Fruit fly (Drosophila melanogaster) whole organism, embryonic: Measurements from ENCODE around the gene ZnT86D.

Source experiments
- Atf6 ChIP-seq: fragments of 200-800 bp; sonication (Bioruptor generic); IDR thresholded peaks from 2 replicates; pipeline ENCODE4 v1.3.6; 2022; ENCODE audit warnings: missing biosample characterization, missing genetic modification characterization
- CG10209 ChIP-seq: fragments of 200-800 bp; sonication (Bioruptor generic); optimal IDR thresholded peaks from 3 replicates; lab custom pipeline; 2017; ENCODE audit warnings: missing biosample characterization, mild to moderate bottlenecking, missing genetic modification characterization, missing genetic modification reagents
- CG10462 ChIP-seq: fragments of 200-800 bp; sonication (Bioruptor generic); optimal IDR thresholded peaks from 2 replicates; lab custom pipeline; 2016; ENCODE audit warnings: missing biosample characterization, missing genetic modification characterization
- CG11247 ChIP-seq: fragments of 200-800 bp; sonication (Bioruptor generic); IDR thresholded peaks from 2 replicates; pipeline ENCODE4 v1.3.6; 2022; ENCODE audit warnings: missing biosample characterization, missing genetic modification characterization
- CG13287 ChIP-seq: fragments of 200-800 bp; sonication (Bioruptor generic); IDR thresholded peaks from 2 replicates; pipeline ENCODE4 v1.3.6; 2022; ENCODE audit warnings: missing biosample characterization, missing genetic modification characterization; ENCODE audit not compliant: partially characterized antibody
- CG14710 ChIP-seq: fragments of 200-800 bp; sonication (Bioruptor generic); optimal IDR thresholded peaks from 3 replicates; lab custom pipeline; 2019; ENCODE audit warnings: missing biosample characterization, mild to moderate bottlenecking, missing genetic modification characterization, moderate library complexity
- CG1603 ChIP-seq: fragments of 200-800 bp; sonication (Bioruptor generic); optimal IDR thresholded peaks from 2 replicates; lab custom pipeline; 2019; ENCODE audit warnings: missing biosample characterization, mild to moderate bottlenecking, missing genetic modification characterization, moderate library complexity
- CG17186 ChIP-seq: fragments of 200-800 bp; sonication (Bioruptor generic); optimal IDR thresholded peaks from 3 replicates; lab custom pipeline; 2017; ENCODE audit warnings: missing biosample characterization, missing genetic modification reagents, missing genetic modification characterization
- CG17361 ChIP-seq: fragments of 200-800 bp; sonication (Bioruptor generic); IDR thresholded peaks from 3 replicates; pipeline ENCODE4 v1.3.6; 2022; ENCODE audit warnings: missing biosample characterization, missing genetic modification characterization
- CG17612 ChIP-seq: fragments of 200-800 bp; sonication (Bioruptor generic); IDR thresholded peaks from 2 replicates; pipeline ENCODE4 v1.3.6; 2022; ENCODE audit warnings: missing biosample characterization, missing genetic modification characterization
- CG17802 ChIP-seq: fragments of 200-800 bp; sonication (Bioruptor generic); optimal IDR thresholded peaks from 2 replicates; lab custom pipeline; 2018; ENCODE audit warnings: missing biosample characterization, mild to moderate bottlenecking, missing genetic modification characterization, moderate library complexity
- CG2875 ChIP-seq: fragments of 200-800 bp; sonication (Bioruptor generic); optimal IDR thresholded peaks from 2 replicates; lab custom pipeline; 2017; ENCODE audit warnings: missing biosample characterization, mild to moderate bottlenecking, missing genetic modification characterization, missing genetic modification reagents
- CG34422 ChIP-seq: fragments of 200-800 bp; sonication (Bioruptor generic); IDR thresholded peaks from 3 replicates; pipeline ENCODE4 v1.3.6; 2022; ENCODE audit warnings: missing biosample characterization, missing genetic modification characterization
- CG3847 ChIP-seq: fragments of 200-800 bp; sonication (Bioruptor generic); IDR thresholded peaks from 2 replicates; pipeline ENCODE4 v1.3.6; 2022; ENCODE audit warnings: missing biosample characterization, missing genetic modification characterization
- CG4360 ChIP-seq: fragments of 200-800 bp; sonication (Bioruptor generic); IDR thresholded peaks from 2 replicates; pipeline ENCODE4 v1.3.6; 2022; ENCODE audit warnings: missing biosample characterization, missing genetic modification characterization
- CG6654 ChIP-seq: fragments of 200-800 bp; sonication (Bioruptor generic); optimal IDR thresholded peaks from 2 replicates; lab custom pipeline; 2017; ENCODE audit warnings: missing biosample characterization, mild to moderate bottlenecking, missing genetic modification characterization
- CG6813 ChIP-seq: fragments of 200-800 bp; sonication (Bioruptor generic); optimal IDR thresholded peaks from 2 replicates; lab custom pipeline; 2017; ENCODE audit warnings: missing biosample characterization, missing genetic modification characterization, mild to moderate bottlenecking, moderate library complexity, missing genetic modification reagents
- CG8388 ChIP-seq: fragments of 200-800 bp; sonication (Bioruptor generic); optimal IDR thresholded peaks from 2 replicates; lab custom pipeline; 2019; ENCODE audit warnings: missing biosample characterization, mild to moderate bottlenecking, missing genetic modification characterization, moderate library complexity
- CHES-1-like ChIP-seq: fragments of 200-800 bp; sonication (Bioruptor generic); optimal IDR thresholded peaks from 2 replicates; lab custom pipeline; 2016; ENCODE audit warnings: missing biosample characterization, missing genetic modification characterization
- D ChIP-seq, 2 experiments: fragments of 200-800 bp in 1 of 2; fragments of >200 bp in 1 of 2; sonication (Bioruptor generic) in 1 of 2; optimal IDR thresholded peaks; 2 replicates in 1 of 2; 3 replicates in 1 of 2; lab custom pipeline; 2017; ENCODE audit warnings: mild to moderate bottlenecking in 1 of 2, missing biosample characterization in 1 of 2, missing genetic modification characterization in 1 of 2, missing genetic modification reagents in 1 of 2
- ERR ChIP-seq: fragments of 200-800 bp; sonication (Bioruptor generic); optimal IDR thresholded peaks from 2 replicates; lab custom pipeline; 2016; ENCODE audit warnings: missing biosample characterization, missing genetic modification characterization
- Ets65A ChIP-seq: fragments of 200-800 bp; sonication (Bioruptor generic); peaks from one replicate; lab custom pipeline; 2016; ENCODE audit warnings: missing biosample characterization, missing genetic modification characterization
- Kr ChIP-seq: fragments of 200-800 bp; sonication (Bioruptor generic); optimal IDR thresholded peaks from 2 replicates; lab custom pipeline; 2017; ENCODE audit warnings: missing biosample characterization, mild to moderate bottlenecking, missing genetic modification characterization
- MBD-R2 ChIP-seq: fragments of 200-800 bp; sonication (Bioruptor generic); IDR thresholded peaks from 2 replicates; pipeline ENCODE4 v1.3.6; 2022; ENCODE audit warnings: missing biosample characterization, missing genetic modification characterization
- MESR4 ChIP-seq: fragments of 200-800 bp; sonication (Bioruptor generic); optimal IDR thresholded peaks from 2 replicates; lab custom pipeline; 2018; ENCODE audit warnings: missing biosample characterization, mild to moderate bottlenecking, missing genetic modification characterization, moderate library complexity
- Mes4 ChIP-seq: fragments of 200-800 bp; sonication (Bioruptor generic); optimal IDR thresholded peaks from 2 replicates; lab custom pipeline; 2016; ENCODE audit warnings: missing biosample characterization, missing genetic modification characterization
- Mrtf ChIP-seq: fragments of 200-800 bp; sonication (Bioruptor generic); IDR thresholded peaks from 3 replicates; pipeline ENCODE4 v1.3.6; 2022; ENCODE audit warnings: missing biosample characterization, missing genetic modification characterization
- Nf-YC ChIP-seq: fragments of 200-800 bp; optimal IDR thresholded peaks from 3 replicates; lab custom pipeline; 2019; ENCODE audit warnings: missing biosample characterization, mild to moderate bottlenecking, missing genetic modification characterization, moderate library complexity
- NfI ChIP-seq: fragments of 200-800 bp; sonication (Bioruptor generic); optimal IDR thresholded peaks from 3 replicates; lab custom pipeline; 2018; ENCODE audit warnings: missing biosample characterization, mild to moderate bottlenecking, missing genetic modification characterization, moderate library complexity
- Ptx1 ChIP-seq: fragments of 200-800 bp; sonication (Bioruptor generic); IDR thresholded peaks from 2 replicates; pipeline ENCODE4 v1.3.6; 2022; ENCODE audit warnings: missing biosample characterization, missing genetic modification characterization
- Sin3A ChIP-seq: fragments of >200 bp; optimal IDR thresholded peaks from 2 replicates; lab custom pipeline; 2018
- cas ChIP-seq: fragments of 200-800 bp; sonication (Bioruptor generic); IDR thresholded peaks from 2 replicates; pipeline ENCODE4 v1.3.6; 2022; ENCODE audit warnings: missing biosample characterization, missing genetic modification characterization
- chif ChIP-seq, 2 experiments: fragments of 200-800 bp; sonication (Bioruptor generic); optimal IDR thresholded peaks; 3 replicates each; lab custom pipeline; 2016; ENCODE audit warnings: missing biosample characterization in 2 of 2, missing genetic modification characterization in 2 of 2
- corto ChIP-seq: fragments of 200-800 bp; sonication (Bioruptor generic); optimal IDR thresholded peaks from 2 replicates; lab custom pipeline; 2016; ENCODE audit warnings: missing biosample characterization, mild to moderate bottlenecking, missing genetic modification characterization, moderate library complexity
- dysf ChIP-seq: fragments of 200-800 bp; sonication (Bioruptor generic); IDR thresholded peaks from 3 replicates; pipeline ENCODE4 v1.3.6; 2022; ENCODE audit warnings: missing biosample characterization, missing genetic modification characterization
- gcm2 ChIP-seq: fragments of 200-800 bp; sonication (Bioruptor generic); optimal IDR thresholded peaks from 2 replicates; lab custom pipeline; 2016; ENCODE audit warnings: missing biosample characterization, missing genetic modification characterization
- grau ChIP-seq: fragments of 200-800 bp; optimal IDR thresholded peaks from 3 replicates; lab custom pipeline; 2019; ENCODE audit warnings: missing biosample characterization, mild to moderate bottlenecking, missing genetic modification characterization, moderate library complexity
- gro ChIP-seq: fragments of 200-800 bp; sonication (Bioruptor generic); optimal IDR thresholded peaks from 2 replicates; lab custom pipeline; 2016; ENCODE audit warnings: missing biosample characterization, missing genetic modification characterization
- hkb ChIP-seq, 2 experiments: fragments of 200-800 bp in 1 of 2; fragments of >200 bp in 1 of 2; sonication (Bioruptor generic) in 1 of 2; IDR thresholded peaks in 1 of 2; optimal IDR thresholded peaks in 1 of 2; 2 replicates each; pipeline versions ENCODE4 v1.3.6 to Lab custom; 2017 to 2022; ENCODE audit warnings: missing biosample characterization in 1 of 2, missing genetic modification characterization in 1 of 2
- insv ChIP-seq, 2 experiments: fragments of 200-800 bp; sonication (Bioruptor generic); optimal IDR thresholded peaks; 3 replicates each; lab custom pipeline; 2016 to 2018; ENCODE audit warnings: missing biosample characterization in 2 of 2, missing genetic modification characterization in 2 of 2
- jigr1 ChIP-seq: fragments of 200-800 bp; sonication (Bioruptor generic); IDR thresholded peaks from 3 replicates; pipeline ENCODE4 v1.3.6; 2022; ENCODE audit warnings: missing biosample characterization, missing genetic modification characterization
- knrl ChIP-seq: fragments of 200-800 bp; sonication (Bioruptor generic); IDR thresholded peaks from 3 replicates; pipeline ENCODE4 v1.3.6; 2022; ENCODE audit warnings: missing biosample characterization, missing genetic modification characterization; ENCODE audit not compliant: partially characterized antibody
- lilli ChIP-seq: fragments of 200-800 bp; sonication (Bioruptor generic); optimal IDR thresholded peaks from 3 replicates; lab custom pipeline; 2016; ENCODE audit warnings: missing biosample characterization, missing genetic modification characterization
- nmo ChIP-seq: fragments of 200-800 bp; sonication (Bioruptor generic); optimal IDR thresholded peaks from 2 replicates; lab custom pipeline; 2018; ENCODE audit warnings: missing biosample characterization, mild to moderate bottlenecking, missing genetic modification characterization, moderate library complexity
- pfk ChIP-seq: fragments of 200-800 bp; sonication (Bioruptor generic); optimal IDR thresholded peaks from 2 replicates; lab custom pipeline; 2018; ENCODE audit warnings: missing biosample characterization, mild to moderate bottlenecking, missing genetic modification characterization, moderate library complexity
- phol ChIP-seq: fragments of 200-800 bp; sonication (Bioruptor generic); optimal IDR thresholded peaks from 3 replicates; lab custom pipeline; 2018; ENCODE audit warnings: missing biosample characterization, mild to moderate bottlenecking, missing genetic modification characterization, moderate library complexity
- pzg ChIP-seq: fragments of 200-800 bp; sonication (Bioruptor generic); optimal IDR thresholded peaks from 3 replicates; lab custom pipeline; 2018; ENCODE audit warnings: missing biosample characterization, mild to moderate bottlenecking, missing genetic modification characterization, moderate library complexity
- shn ChIP-seq: fragments of 200-800 bp; sonication (Bioruptor generic); optimal IDR thresholded peaks from 3 replicates; lab custom pipeline; 2016; ENCODE audit warnings: missing biosample characterization, missing genetic modification characterization
- sug ChIP-seq: fragments of 200-800 bp; optimal IDR thresholded peaks from 2 replicates; lab custom pipeline; 2019; ENCODE audit warnings: missing biosample characterization, mild to moderate bottlenecking, missing genetic modification characterization, moderate library complexity
- usp ChIP-seq: fragments of >200 bp; optimal IDR thresholded peaks from 2 replicates; lab custom pipeline; 2017; ENCODE audit warnings: missing biosample characterization, missing genetic modification characterization

The ZnT86D gene

DNA sequence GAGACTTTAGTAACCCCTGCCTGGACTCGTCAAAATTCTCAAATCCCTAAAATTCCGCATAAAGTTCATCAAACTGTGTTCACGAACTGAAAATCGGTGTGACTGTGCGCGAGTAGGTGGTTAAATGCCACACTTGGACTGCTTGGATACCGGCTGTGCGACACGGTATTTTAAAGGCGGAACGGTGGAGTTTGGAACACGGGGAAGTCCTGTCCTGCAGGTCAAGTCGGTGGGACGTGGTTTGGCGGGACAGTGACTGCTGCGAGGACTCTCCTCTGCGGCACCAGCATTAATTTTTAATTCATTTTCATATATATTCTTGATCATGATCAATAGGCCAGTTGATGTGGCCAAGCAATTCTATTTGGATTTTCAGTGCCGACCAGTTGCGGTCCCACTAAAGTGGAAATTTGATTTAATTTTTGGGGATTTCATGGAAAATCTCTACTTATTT is 20.6 kb upstream of the ZnT86D start, which contains the start of the genes Arfip and CG17721 (continued):
- TF ChIP-seq gro = no peak
- no peak for TF ChIP-seq cas (GFP tag; lab: Robert Waterston, UW)
- TF ChIP-seq CG10209 (GFP tag; lab: Kevin White, UChicago) = no peak
- TF ChIP-seq CG11247 = no peak
- TF ChIP-seq NfI (GFP tag; lab: Kevin White, UChicago) = no peak
- TF ChIP-seq grau (tag; lab: Kevin White, UChicago) = peak; percentile 20
- TF ChIP-seq CG17802 = peak; percentile 5
- peak; percentile 33; the same call in 1 of the 3 replicates for TF ChIP-seq knrl
- TF ChIP-seq ERR (GFP tag; lab: Kevin White, UChicago) = no peak
- peak; percentile 54 for TF ChIP-seq CG8388 (GFP tag; lab: Kevin White, UChicago)
- peak; percentile 67 for TF ChIP-seq CG6654
- peak; percentile 31 for TF ChIP-seq CG17186
- no peak for TF ChIP-seq lilli (GFP tag; lab: Kevin White, UChicago)
- TF ChIP-seq CG34422 (GFP tag; lab: Robert Waterston, UW) = peak; percentile 53; the same call in 1 of the 3 replicates
- TF ChIP-seq shn (GFP tag; lab: Kevin White, UChicago) = no peak
- TF ChIP-seq CHES-1-like = no peak
- TF ChIP-seq CG4360 = no peak
- no peak for TF ChIP-seq jigr1 (GFP tag; lab: Robert Waterston, UW)
- TF ChIP-seq CG6813 (GFP tag; lab: Kevin White, UChicago) = no peak
- TF ChIP-seq usp (GFP tag; lab: Kevin White, UChicago) = no peak
- TF ChIP-seq nmo (GFP tag; lab: Kevin White, UChicago) = peak; percentile 68
- TF ChIP-seq CG17612 (GFP tag; lab: Robert Waterston, UW) = no peak
- TF ChIP-seq Ptx1 (GFP tag; lab: Robert Waterston, UW) = no peak
- TF ChIP-seq Sin3A (lab: Kevin White, UChicago) = peak; percentile 93
- no peak for TF ChIP-seq Atf6 (GFP tag; lab: Robert Waterston, UW)
- 0 out of 3 replicates have a peak, but pooled peaks have one; percentile 17 for TF ChIP-seq CG17361 (GFP tag; lab: Robert Waterston, UW)
- TF ChIP-seq hkb (optimal IDR thresholded peaks at IDR 0.05; lab: Kevin White, UChicago) = peak; percentile 70
- TF ChIP-seq hkb (GFP tag; IDR thresholded peaks at IDR 0.05; lab: Robert Waterston, UW) = no peak
- TF ChIP-seq chif (GFP tag; optimal IDR thresholded peaks at IDR 0.05; lab: Kevin White, UChicago) = no peak
- TF ChIP-seq pfk (GFP tag; lab: Kevin White, UChicago) = peak; percentile 96
- TF ChIP-seq MBD-R2 (GFP tag; lab: Robert Waterston, UW) = peak; percentile 89
- peak; percentile 16 for TF ChIP-seq sug (tag; lab: Kevin White, UChicago)
- no peak for TF ChIP-seq Kr (GFP tag; lab: Kevin White, UChicago)
- peak; percentile 26 for TF ChIP-seq Nf-YC (tag; lab: Kevin White, UChicago)
- peak; percentile 73 for TF ChIP-seq MESR4
- TF ChIP-seq gcm2 (GFP tag; lab: Kevin White, UChicago) = no peak
- TF ChIP-seq CG13287 (GFP tag; lab: Robert Waterston, UW) = peak; percentile 32; the same call in 1 of the 2 replicates
- TF ChIP-seq CG2875 (GFP tag; lab: Kevin White, UChicago) = no peak
- TF ChIP-seq phol (tag; lab: Kevin White, UChicago) = peak; percentile 7
- no peak for TF ChIP-seq Mes4 (GFP tag; lab: Kevin White, UChicago)
- peak in 1 of 2 experiments; percentile 30 for TF ChIP-seq insv (GFP tag; optimal IDR thresholded peaks at IDR 0.05; lab: Kevin White, UChicago)
- no peak for TF ChIP-seq CG10462
- peak; percentile 93 for TF ChIP-seq CG14710 (tag; lab: Kevin White, UChicago)
- no peak for TF ChIP-seq Mrtf (GFP tag; lab: Robert Waterston, UW)
- TF ChIP-seq CG3847 (GFP tag; lab: Robert Waterston, UW) = 0 out of 2 replicates have a peak, but pooled peaks have one; percentile 23
- peak; percentile 67 for TF ChIP-seq CG1603 (tag; lab: Kevin White, UChicago)
- TF ChIP-seq pzg (GFP tag; lab: Kevin White, UChicago) = peak; percentile 89
- TF ChIP-seq corto (GFP tag; lab: Kevin White, UChicago) = no peak
- no peak for TF ChIP-seq dysf (GFP tag; lab: Robert Waterston, UW)
- peak; percentile 59 for TF ChIP-seq Ets65A (GFP tag; lab: Kevin White, UChicago)
- TF ChIP-seq D (optimal IDR thresholded peaks at IDR 0.05; lab: Kevin White, UChicago) = peak; percentile 51
- no peak for TF ChIP-seq D (GFP tag; optimal IDR thresholded peaks at IDR 0.05; lab: Kevin White, UChicago)
